Worm (Caenorhabditis elegans) whole organism, L3 larva: ENCODE results near the gene str-106.

Experiments
- ZK546.5 ChIP-seq: sonication (generic microtip); optimal IDR thresholded peaks from 2 replicates; lab custom pipeline; 2017; ENCODE audit warnings: missing biosample characterization, missing genetic modification characterization
- ceh-16 ChIP-seq: sonication (generic microtip); optimal IDR thresholded peaks from 2 replicates; lab custom pipeline; 2017; ENCODE audit warnings: missing biosample characterization, missing genetic modification characterization
- egl-5 ChIP-seq: fragments of 150-350 bp; optimal IDR thresholded peaks from 2 replicates; lab custom pipeline; 2017; ENCODE audit warnings: missing biosample characterization, missing genetic modification reagents, missing genetic modification characterization, inconsistent platforms
- elt-2 ChIP-seq: sonication (generic microtip); optimal IDR thresholded peaks from 2 replicates; lab custom pipeline; 2016; ENCODE audit warnings: missing genetic modification reagents, mild to moderate bottlenecking, missing genetic modification characterization, missing compliant biosample characterization
- eor-1 ChIP-seq, 2 experiments: fragments of 150-350 bp; optimal IDR thresholded peaks; 2 replicates each; lab custom pipeline; 2014 to 2018; ENCODE audit warnings: missing biosample characterization in 2 of 2, missing genetic modification characterization in 2 of 2
- fkh-10 ChIP-seq: sonication (generic microtip); optimal IDR thresholded peaks from 2 replicates; lab custom pipeline; 2017; ENCODE audit warnings: missing biosample characterization, missing genetic modification reagents, missing genetic modification characterization
- fos-1 ChIP-seq: fragments of 150-350 bp; optimal IDR thresholded peaks from 2 replicates; lab custom pipeline; 2014; ENCODE audit warnings: missing biosample characterization, missing genetic modification characterization
- lin-15B ChIP-seq: fragments of 150-350 bp; optimal IDR thresholded peaks from 2 replicates; lab custom pipeline; 2014; ENCODE audit warnings: missing biosample characterization, missing genetic modification characterization
- lin-39 ChIP-seq: fragments of 150-350 bp; optimal IDR thresholded peaks from 2 replicates; lab custom pipeline; 2018; ENCODE audit warnings: missing biosample characterization, missing genetic modification reagents, missing genetic modification characterization
- nfya-1 ChIP-seq: sonication (generic microtip); optimal IDR thresholded peaks from 2 replicates; lab custom pipeline; 2017; ENCODE audit warnings: missing genetic modification characterization, mild to moderate bottlenecking, missing compliant biosample characterization, antibody characterized with exemption, moderate library complexity; ENCODE audit not compliant: insufficient read depth
- nhr-237 ChIP-seq: fragments of 150-350 bp; optimal IDR thresholded peaks from 2 replicates; lab custom pipeline; 2014; ENCODE audit warnings: missing biosample characterization, missing genetic modification characterization
- nhr-28 ChIP-seq: fragments of 150-350 bp; optimal IDR thresholded peaks from 2 replicates; lab custom pipeline; 2014; ENCODE audit warnings: missing biosample characterization, missing genetic modification characterization
- nhr-67 ChIP-seq: fragments of 150-350 bp; optimal IDR thresholded peaks from 2 replicates; lab custom pipeline; 2014; ENCODE audit warnings: missing biosample characterization, missing genetic modification characterization
- nhr-76 ChIP-seq: fragments of 150-350 bp; sonication (generic microtip); optimal IDR thresholded peaks from 5 replicates; lab custom pipeline; 2014; ENCODE audit warnings: missing biosample characterization, missing genetic modification characterization
- pqm-1 ChIP-seq: fragments of 150-350 bp; optimal IDR thresholded peaks from 2 replicates; lab custom pipeline; 2017; ENCODE audit warnings: missing biosample characterization, missing genetic modification characterization, inconsistent platforms
- sea-2 ChIP-seq: fragments of 150-350 bp; sonication (generic microtip); optimal IDR thresholded peaks from 4 replicates; lab custom pipeline; 2014; ENCODE audit warnings: missing biosample characterization, missing genetic modification reagents, missing genetic modification characterization
- skn-1 ChIP-seq: fragments of 150-350 bp; optimal IDR thresholded peaks from 2 replicates; lab custom pipeline; 2014; ENCODE audit warnings: missing biosample characterization, missing genetic modification characterization
- snpc-4 ChIP-seq: fragments of 150-350 bp; optimal IDR thresholded peaks from 2 replicates; lab custom pipeline; 2014; ENCODE audit warnings: missing biosample characterization, missing genetic modification characterization
- tbx-2 ChIP-seq: sonication (generic microtip); optimal IDR thresholded peaks from 2 replicates; lab custom pipeline; 2016; ENCODE audit warnings: mild to moderate bottlenecking, missing genetic modification characterization, missing compliant biosample characterization
- unc-39 ChIP-seq: sonication (generic microtip); optimal IDR thresholded peaks from 4 replicates; lab custom pipeline; 2017; ENCODE audit warnings: missing biosample characterization, missing genetic modification characterization
- zag-1 ChIP-seq: fragments of 150-350 bp; optimal IDR thresholded peaks from 2 replicates; lab custom pipeline; 2014; ENCODE audit warnings: missing biosample characterization, missing genetic modification characterization
- ztf-11 ChIP-seq: fragments of 150-350 bp; optimal IDR thresholded peaks from 2 replicates; lab custom pipeline; 2014; ENCODE audit warnings: missing biosample characterization, missing genetic modification characterization

The str-106 gene

ce11 chrV:16226581-16226980, 46.1 kb downstream of the str-106 start, which contains the start of gene F11A5.13:
TSS of gene F11A5.13 (minus strand) at chrV:16226681.
- TF ChIP-seq lin-39 (tag; lab: Kevin White, UChicago), result no peak
- no peak for TF ChIP-seq nhr-237 (tag; lab: Kevin White, UChicago)
- TF ChIP-seq fkh-10 (GFP tag; lab: Kevin White, UChicago), result no peak
- no peak for TF ChIP-seq ZK546.5 (tag; lab: Kevin White, UChicago)
- no peak for TF ChIP-seq nhr-28 (tag; lab: Kevin White, UChicago)
- TF ChIP-seq nfya-1, result no peak
- TF ChIP-seq unc-39 (tag; lab: Kevin White, UChicago), result no peak
- TF ChIP-seq ztf-11 (tag; lab: Kevin White, UChicago), result no peak
- no peak for TF ChIP-seq sea-2 (GFP tag; lab: Kevin White, UChicago)
- no peak for TF ChIP-seq fos-1 (tag; lab: Kevin White, UChicago)
- no peak for TF ChIP-seq zag-1 (tag; lab: Kevin White, UChicago)
- no peak for TF ChIP-seq pqm-1 (tag; lab: Kevin White, UChicago)
- no peak for TF ChIP-seq nhr-67 (tag; lab: Kevin White, UChicago)
- no peak for TF ChIP-seq elt-2 (tag; lab: Kevin White, UChicago)
- no peak for TF ChIP-seq egl-5 (tag; lab: Kevin White, UChicago)
- TF ChIP-seq eor-1 (tag; optimal IDR thresholded peaks at IDR 0.05; lab: Kevin White, UChicago), result no peak
- no peak for TF ChIP-seq lin-15B (tag; lab: Kevin White, UChicago)

- TF ChIP-seq pqm-1 (tag; lab: Kevin White, UChicago) (no peak), elt-2 (tag; lab: Kevin White, UChicago) (no peak), fkh-10 (GFP tag; lab: Kevin White, UChicago) (no peak)
These were observed 49.0 kb downstream of the str-106 start for ce11 chrV:16229439-16229838.

ce11 chrV:16229896-16230295, 49.4 kb downstream of the str-106 start, which contains the start of the genes F21H7.2 and F21H7.12:
TSS of gene F21H7.2 (minus strand) at chrV:16229996.
TSS of gene F21H7.12 (plus strand) at chrV:16230165.
- no peak for TF ChIP-seq egl-5 (tag; lab: Kevin White, UChicago)
- no peak for TF ChIP-seq nhr-76 (tag; lab: Kevin White, UChicago)
- no peak for TF ChIP-seq skn-1
- no peak for TF ChIP-seq tbx-2 (tag; lab: Kevin White, UChicago)
- TF ChIP-seq unc-39 (tag; lab: Kevin White, UChicago), result no peak
- TF ChIP-seq lin-15B (tag; lab: Kevin White, UChicago), result no peak
- no peak for TF ChIP-seq ceh-16 (tag; lab: Kevin White, UChicago)
- no peak for TF ChIP-seq snpc-4 (tag; lab: Kevin White, UChicago)
